Worm (Caenorhabditis elegans): ENCODE data around the gene ubc-24.

ce11 chrII:8415035-8415434 is 9.6 kb downstream of the ubc-24 start:
- no peak for TF ChIP-seq skn-1 (tag; optimal IDR thresholded peaks at IDR 0.05)
- TF ChIP-seq mdt-29 (GFP tag; IDR thresholded peaks at IDR 0.05), result no peak
- no peak for TF ChIP-seq lsy-2 (tag; optimal IDR thresholded peaks at IDR 0.05)
- no peak for TF ChIP-seq mep-1 (tag; optimal IDR thresholded peaks at IDR 0.05)
- TF ChIP-seq Y75B8A.6 (GFP tag; IDR thresholded peaks at IDR 0.05), result no peak

All from whole organism, L4 larva.